Worm (Caenorhabditis elegans): Measurements from ENCODE around the gene phf-15.

- TF ChIP-seq ceh-62 (tag; optimal IDR thresholded peaks at IDR 0.05): no peak
- TF ChIP-seq lin-15B (tag; optimal IDR thresholded peaks at IDR 0.05): no peak
- TF ChIP-seq nhr-237 (tag; optimal IDR thresholded peaks at IDR 0.05): no peak
- no peak for TF ChIP-seq nhr-48 (tag; optimal IDR thresholded peaks at IDR 0.05)
Measured at ce11 chrIII:3306322-3306721, 16.3 kb upstream of the phf-15 start.

All from whole organism, L4 larva.